Fruit fly (Drosophila melanogaster): ENCODE measurements around the gene Tango14.
A peak's percentile ranks its signal among the peaks of the same experiment; 100 is the strongest.

The Tango14 gene

DNA sequence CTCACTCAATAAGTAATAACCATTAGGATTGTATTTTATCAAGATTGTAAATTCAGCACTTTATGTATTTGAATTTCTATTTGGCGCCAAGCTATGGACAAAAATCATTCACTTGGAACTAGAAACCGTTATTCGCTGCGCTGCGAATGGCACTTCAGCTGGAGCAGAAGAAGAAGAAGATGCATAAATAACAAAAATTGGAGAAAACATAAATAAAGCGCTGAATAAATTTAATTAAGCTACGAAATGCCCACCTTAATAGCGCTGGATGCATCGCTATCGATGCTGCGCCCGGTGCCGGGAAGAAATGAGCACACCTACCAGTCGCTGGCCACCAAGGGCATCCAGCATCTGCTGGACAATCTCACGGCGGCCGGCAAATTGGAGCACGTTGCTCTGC lies 5.8 kb downstream of the Tango14 start, which contains the start of gene IntS14:
Gene IntS14 (plus strand): TSS at position 150 of the 400 bp plus-strand sequence.
- TF ChIP-seq usp (GFP tag; optimal IDR thresholded peaks at IDR 0.05) (no peak), Rel (GFP tag; optimal IDR thresholded peaks at IDR 0.05) (no peak), Rel (tag; optimal IDR thresholded peaks at IDR 0.05) (peak; percentile 48), dl (GFP tag; optimal IDR thresholded peaks at IDR 0.05; ENCODE audit: insufficient read depth in 1 of 2, partially characterized antibody in 2 of 2) (no peak), CG9705 (GFP tag; optimal IDR thresholded peaks at IDR 0.05) (no peak), Dif (GFP tag; optimal IDR thresholded peaks at IDR 0.05; ENCODE audit: partially characterized antibody) (no peak), sage (GFP tag; optimal IDR thresholded peaks at IDR 0.05) (no peak), Mio (GFP tag; optimal IDR thresholded peaks at IDR 0.05) (no peak), tai (GFP tag; optimal IDR thresholded peaks at IDR 0.05) (no peak), Myc (optimal IDR thresholded peaks at IDR 0.05) (peak; percentile 54), dmrt93B (GFP tag; optimal IDR thresholded peaks at IDR 0.05) (no peak)

DNA sequence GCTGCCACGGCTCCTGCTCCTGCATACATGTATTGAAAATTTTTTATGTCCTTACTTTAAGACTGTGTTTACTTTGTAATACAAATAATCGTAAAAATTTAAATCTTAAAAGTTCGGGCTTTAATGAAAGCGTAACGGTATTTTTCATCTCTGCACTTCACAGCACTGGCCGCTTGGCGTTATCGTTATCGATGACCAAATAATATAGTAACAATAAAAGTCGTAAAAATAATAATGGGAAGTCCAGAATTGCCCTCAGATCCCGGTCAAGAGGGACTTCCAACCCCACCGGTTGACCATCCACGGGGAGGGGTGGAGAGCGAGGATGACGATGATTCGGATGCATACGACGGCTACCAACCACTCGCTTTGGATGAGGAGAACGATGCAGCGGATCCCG lies 7.9 kb downstream of the Tango14 start, which contains the start of gene CG14341:
Gene CG14341 (plus strand): TSS at position 181 of the 400 bp plus-strand sequence.
- TF ChIP-seq ey (GFP tag; optimal IDR thresholded peaks at IDR 0.05), result no peak
- TF ChIP-seq Rel (GFP tag; optimal IDR thresholded peaks at IDR 0.05), result no peak
- TF ChIP-seq Rel (tag; optimal IDR thresholded peaks at IDR 0.05), result peak; percentile 97
- no peak for TF ChIP-seq Sp1 (GFP tag; optimal IDR thresholded peaks at IDR 0.05)
- no peak for TF ChIP-seq rgr (GFP tag; optimal IDR thresholded peaks at IDR 0.05)

DNA sequence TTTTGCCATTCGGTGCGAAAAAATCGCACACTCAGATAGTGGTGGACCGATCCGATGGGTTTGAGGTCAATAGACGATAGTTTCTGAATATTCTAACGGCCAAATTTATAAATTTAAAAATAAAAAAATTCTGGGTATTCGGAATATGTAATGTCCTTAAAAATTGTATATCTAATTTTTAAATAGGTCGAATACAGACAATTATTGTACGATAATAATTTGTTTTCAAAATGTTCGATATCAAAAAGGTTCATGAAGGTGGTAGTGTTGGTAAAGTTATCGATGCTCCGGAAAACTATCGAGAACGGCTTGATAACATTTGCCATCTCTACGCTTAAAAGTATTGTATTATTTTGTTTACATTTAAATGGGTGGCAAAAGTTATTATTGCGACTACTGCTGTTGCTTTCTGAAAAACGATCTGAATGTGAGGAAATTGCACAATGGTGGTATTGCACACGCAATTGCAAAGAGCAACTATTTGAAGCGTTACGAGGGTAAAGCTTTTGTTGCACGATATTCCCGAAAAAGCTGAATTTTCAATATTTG lies 11.5 kb downstream of the Tango14 start, which contains the start of the genes CG31922 and Plap:
Gene CG31922 (plus strand): TSS at position 315 of the 549 bp plus-strand sequence.
Gene Plap (minus strand): TSS at position 499 of the 549 bp plus-strand sequence.
- TF ChIP-seq lola (GFP tag; optimal IDR thresholded peaks at IDR 0.05) (no peak), Sp1 (GFP tag; optimal IDR thresholded peaks at IDR 0.05) (peak; percentile 78), OdsH (GFP tag; optimal IDR thresholded peaks at IDR 0.05) (peak; percentile 73), Abd-B (GFP tag; optimal IDR thresholded peaks at IDR 0.05) (no peak), CrebA (GFP tag; optimal IDR thresholded peaks at IDR 0.05; ENCODE audit: borderline replicate concordance) (no peak), usp (GFP tag; optimal IDR thresholded peaks at IDR 0.05) (no peak), CG9705 (GFP tag; optimal IDR thresholded peaks at IDR 0.05) (peak; percentile 63), CG32264 (GFP tag; optimal IDR thresholded peaks at IDR 0.05) (no peak), foxo (GFP tag; optimal IDR thresholded peaks at IDR 0.05) (peak; percentile 18 to 76), GATAd (GFP tag; optimal IDR thresholded peaks at IDR 0.05) (no peak), Hr83 (GFP tag; optimal IDR thresholded peaks at IDR 0.05; ENCODE audit: poor library complexity, severe bottlenecking) (peak; percentile 61), fru (GFP tag; optimal IDR thresholded peaks at IDR 0.05) (no peak), sage (GFP tag; optimal IDR thresholded peaks at IDR 0.05) (no peak), HLH106 (tag; optimal IDR thresholded peaks at IDR 0.05) (peak; percentile 81), psq (GFP tag; optimal IDR thresholded peaks at IDR 0.05) (peak; percentile 69), brk (GFP tag; optimal IDR thresholded peaks at IDR 0.05) (no peak), Dif (GFP tag; optimal IDR thresholded peaks at IDR 0.05; ENCODE audit: partially characterized antibody) (no peak), br (GFP tag; optimal IDR thresholded peaks at IDR 0.05) (peak; percentile 76), Myc (optimal IDR thresholded peaks at IDR 0.05) (peak; percentile 63), Jra (GFP tag; optimal IDR thresholded peaks at IDR 0.05) (no peak), dsf (GFP tag; optimal IDR thresholded peaks at IDR 0.05; ENCODE audit: borderline replicate concordance) (no peak), sv (GFP tag; optimal IDR thresholded peaks at IDR 0.05) (peak; percentile 75), Hnf4 (GFP tag; optimal IDR thresholded peaks at IDR 0.05) (no peak), Mio (GFP tag; optimal IDR thresholded peaks at IDR 0.05) (no peak), Vsx2 (GFP tag; optimal IDR thresholded peaks at IDR 0.05; ENCODE audit: partially characterized antibody) (no peak), Hr78 (GFP tag; optimal IDR thresholded peaks at IDR 0.05) (no peak), h (GFP tag; optimal IDR thresholded peaks at IDR 0.05) (peak; percentile 84), ey (GFP tag; optimal IDR thresholded peaks at IDR 0.05) (peak; percentile 67), Rel (GFP tag; optimal IDR thresholded peaks at IDR 0.05) (no peak), Rel (tag; optimal IDR thresholded peaks at IDR 0.05) (peak; percentile 97), N (GFP tag; optimal IDR thresholded peaks at IDR 0.05) (no peak), dmrt93B (GFP tag; optimal IDR thresholded peaks at IDR 0.05) (peak; percentile 63), jim (GFP tag; optimal IDR thresholded peaks at IDR 0.05) (no peak), tai (GFP tag; optimal IDR thresholded peaks at IDR 0.05) (no peak), woc (GFP tag; optimal IDR thresholded peaks at IDR 0.05) (peak; percentile 58), dl (GFP tag; optimal IDR thresholded peaks at IDR 0.05; ENCODE audit: insufficient read depth in 1 of 2, partially characterized antibody in 2 of 2) (no peak), rgr (GFP tag; optimal IDR thresholded peaks at IDR 0.05) (peak; percentile 80), Dfd (GFP tag; optimal IDR thresholded peaks at IDR 0.05) (no peak), pan (optimal IDR thresholded peaks at IDR 0.05) (no peak)

Measured in whole organism, wandering third instar larva.